Fruit fly (Drosophila melanogaster) whole organism, adult: ENCODE results near the gene srw.

Source experiments
- CG11617 ChIP-seq: fragments of 200-800 bp; sonication (Bioruptor generic); optimal IDR thresholded peaks from 2 replicates; lab custom pipeline; 2017; ENCODE audit warnings: mild to moderate bottlenecking, missing biosample characterization, missing genetic modification reagents, missing genetic modification characterization
- CG12768 ChIP-seq: fragments of 200-800 bp; sonication (Bioruptor generic); optimal IDR thresholded peaks from 2 replicates; lab custom pipeline; 2017; ENCODE audit warnings: missing biosample characterization, missing genetic modification characterization, mild to moderate bottlenecking, moderate library complexity, missing genetic modification reagents
- CG14711 ChIP-seq: fragments of 200-800 bp; sonication (Bioruptor generic); optimal IDR thresholded peaks from 2 replicates; lab custom pipeline; 2018; ENCODE audit warnings: missing biosample characterization, mild to moderate bottlenecking, missing genetic modification characterization, moderate library complexity
- CG1620 ChIP-seq: fragments of 200-800 bp; sonication (Bioruptor generic); optimal IDR thresholded peaks from 2 replicates; lab custom pipeline; 2016; ENCODE audit warnings: missing biosample characterization, missing genetic modification characterization
- CG33017 ChIP-seq: fragments of 200-800 bp; sonication (Bioruptor generic); optimal IDR thresholded peaks from 2 replicates; lab custom pipeline; 2018; ENCODE audit warnings: missing biosample characterization, mild to moderate bottlenecking, missing genetic modification characterization, moderate library complexity
- CG5204 ChIP-seq: fragments of 200-800 bp; sonication (Bioruptor generic); optimal IDR thresholded peaks from 2 replicates; lab custom pipeline; 2016; ENCODE audit warnings: missing biosample characterization, missing genetic modification characterization
- CG7045 ChIP-seq: fragments of 200-800 bp; sonication (Bioruptor generic); optimal IDR thresholded peaks from 2 replicates; lab custom pipeline; 2017; ENCODE audit warnings: missing biosample characterization, mild to moderate bottlenecking, missing genetic modification characterization
- CG7101 ChIP-seq: fragments of 200-800 bp; sonication (Bioruptor generic); optimal IDR thresholded peaks from 2 replicates; lab custom pipeline; 2018; ENCODE audit warnings: missing biosample characterization, mild to moderate bottlenecking, missing genetic modification characterization, moderate library complexity
- Clk ChIP-seq: fragments of 200-800 bp; sonication (Bioruptor generic); optimal IDR thresholded peaks from 2 replicates; lab custom pipeline; 2017; ENCODE audit warnings: missing biosample characterization, missing genetic modification characterization
- Crg-1 ChIP-seq: fragments of 200-800 bp; sonication (Bioruptor generic); optimal IDR thresholded peaks from 2 replicates; lab custom pipeline; 2016; ENCODE audit warnings: missing biosample characterization, missing genetic modification characterization
- Hr96 ChIP-seq: fragments of 200-800 bp; sonication (Bioruptor generic); optimal IDR thresholded peaks from 2 replicates; lab custom pipeline; 2016; ENCODE audit warnings: missing biosample characterization, missing genetic modification characterization
- Mnt ChIP-seq: fragments of 200-800 bp; sonication (Bioruptor generic); optimal IDR thresholded peaks from 2 replicates; lab custom pipeline; 2016; ENCODE audit warnings: missing biosample characterization, mild to moderate bottlenecking, missing genetic modification characterization
- bab1 ChIP-seq: fragments of 200-800 bp; sonication (Bioruptor generic); optimal IDR thresholded peaks from 3 replicates; lab custom pipeline; 2019; ENCODE audit warnings: missing biosample characterization, mild to moderate bottlenecking, missing genetic modification characterization, moderate library complexity
- cic ChIP-seq: fragments of 200-800 bp; sonication (Bioruptor generic); optimal IDR thresholded peaks from 2 replicates; lab custom pipeline; 2017; ENCODE audit warnings: missing biosample characterization, mild to moderate bottlenecking, missing genetic modification characterization, moderate library complexity
- cnc ChIP-seq, 2 experiments: fragments of >200 bp; optimal IDR thresholded peaks; 2 replicates each; lab custom pipeline; 2017
- kay ChIP-seq: fragments of 200-800 bp; sonication (Bioruptor generic); peaks from one replicate; lab custom pipeline; 2016; ENCODE audit warnings: missing biosample characterization, missing genetic modification characterization, borderline replicate concordance
- ovo ChIP-seq: fragments of 200-800 bp; sonication (Bioruptor generic); optimal IDR thresholded peaks from 2 replicates; lab custom pipeline; 2016; ENCODE audit warnings: missing biosample characterization, missing genetic modification characterization
- pad ChIP-seq: fragments of 200-800 bp; sonication (Bioruptor generic); optimal IDR thresholded peaks from 3 replicates; lab custom pipeline; 2017; ENCODE audit warnings: missing biosample characterization, missing genetic modification characterization, mild to moderate bottlenecking, moderate library complexity, missing genetic modification reagents
- tj ChIP-seq: fragments of 200-800 bp; sonication (Bioruptor generic); optimal IDR thresholded peaks from 3 replicates; lab custom pipeline; 2017; ENCODE audit warnings: missing biosample characterization, mild to moderate bottlenecking, missing genetic modification characterization, moderate library complexity
- toe ChIP-seq: fragments of 200-800 bp; sonication (Bioruptor generic); optimal IDR thresholded peaks from 2 replicates; lab custom pipeline; 2016; ENCODE audit warnings: missing biosample characterization, missing genetic modification characterization

The srw gene

dm6 chr3L:4310604-4311003, 27.3 kb upstream of the srw start:
- TF ChIP-seq CG14711 (tag; lab: Kevin White, UChicago) (no peak), pad (GFP tag; lab: Kevin White, UChicago) (no peak), CG7101 (tag; lab: Kevin White, UChicago) (no peak), kay (GFP tag; lab: Kevin White, UChicago) (no peak), Mnt (GFP tag; lab: Kevin White, UChicago) (no peak), cnc (optimal IDR thresholded peaks at IDR 0.05; lab: Kevin White, UChicago) (no peak), CG5204 (GFP tag; lab: Kevin White, UChicago) (no peak), toe (GFP tag; lab: Kevin White, UChicago) (no peak), bab1 (GFP tag; lab: Kevin White, UChicago) (no peak), CG11617 (GFP tag; lab: Kevin White, UChicago) (no peak), ovo (GFP tag; lab: Kevin White, UChicago) (no peak), Hr96 (GFP tag; lab: Kevin White, UChicago) (no peak), CG1620 (no peak), CG12768 (no peak), Crg-1 (GFP tag; lab: Kevin White, UChicago) (no peak), CG33017 (tag; lab: Kevin White, UChicago) (no peak), Clk (GFP tag; lab: Kevin White, UChicago) (no peak), CG7045 (GFP tag; lab: Kevin White, UChicago) (no peak), tj (GFP tag; lab: Kevin White, UChicago) (no peak)

dm6 chr3L:4307691-4308383, 24.6 kb upstream of the srw start, which contains the start of gene dyl:
Gene dyl (minus strand): TSS chr3L:4307718.
- TF ChIP-seq ovo (GFP tag; lab: Kevin White, UChicago) (no peak), Mnt (GFP tag; lab: Kevin White, UChicago) (no peak), tj (GFP tag; lab: Kevin White, UChicago) (no peak), CG12768 (no peak), CG7045 (GFP tag; lab: Kevin White, UChicago) (no peak), Crg-1 (GFP tag; lab: Kevin White, UChicago) (no peak), CG11617 (GFP tag; lab: Kevin White, UChicago) (no peak), CG7101 (tag; lab: Kevin White, UChicago) (no peak), bab1 (GFP tag; lab: Kevin White, UChicago) (no peak), cnc (optimal IDR thresholded peaks at IDR 0.05; lab: Kevin White, UChicago) (no peak)

DNA sequence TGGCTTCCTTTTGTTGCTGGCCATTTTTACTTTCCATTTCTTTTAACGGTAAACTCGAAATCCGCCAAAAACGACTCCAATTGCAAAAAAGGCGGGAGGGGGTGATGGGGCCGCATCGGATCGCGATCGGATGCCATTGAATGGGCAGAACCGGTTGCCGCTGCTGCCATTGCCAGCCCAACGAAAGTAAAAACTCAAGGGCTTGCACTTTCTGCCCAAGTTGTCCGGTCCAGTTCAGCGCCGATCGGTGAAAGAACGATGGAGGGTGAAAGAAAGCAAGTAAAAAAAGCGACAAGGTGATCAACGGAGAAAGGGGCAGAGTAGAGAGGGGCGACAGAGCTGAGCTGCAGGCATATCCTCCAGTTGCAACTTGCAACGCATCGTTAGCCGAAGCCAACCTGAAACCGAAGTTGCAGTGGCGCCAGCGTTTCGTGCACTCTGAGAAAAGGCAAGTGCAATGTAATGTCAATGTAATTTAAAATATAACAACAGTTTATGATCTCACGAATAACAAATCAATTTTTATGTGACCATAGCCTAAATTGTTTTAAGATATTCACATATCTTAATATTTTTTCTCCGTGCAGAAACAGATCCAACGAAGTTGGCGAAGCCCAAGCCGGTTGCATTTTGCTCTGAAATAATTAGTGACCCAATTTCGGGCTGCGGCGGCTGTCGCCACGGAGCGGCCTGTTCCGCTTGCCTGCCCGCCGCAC, 21.1 kb upstream of the srw start:
- TF ChIP-seq Mnt (GFP tag; lab: Kevin White, UChicago) (no peak), cnc (optimal IDR thresholded peaks at IDR 0.05; lab: Kevin White, UChicago) (no peak), CG14711 (tag; lab: Kevin White, UChicago) (no peak), tj (GFP tag; lab: Kevin White, UChicago) (no peak), CG33017 (tag; lab: Kevin White, UChicago) (no peak), toe (GFP tag; lab: Kevin White, UChicago) (no peak), Clk (GFP tag; lab: Kevin White, UChicago) (no peak)

DNA sequence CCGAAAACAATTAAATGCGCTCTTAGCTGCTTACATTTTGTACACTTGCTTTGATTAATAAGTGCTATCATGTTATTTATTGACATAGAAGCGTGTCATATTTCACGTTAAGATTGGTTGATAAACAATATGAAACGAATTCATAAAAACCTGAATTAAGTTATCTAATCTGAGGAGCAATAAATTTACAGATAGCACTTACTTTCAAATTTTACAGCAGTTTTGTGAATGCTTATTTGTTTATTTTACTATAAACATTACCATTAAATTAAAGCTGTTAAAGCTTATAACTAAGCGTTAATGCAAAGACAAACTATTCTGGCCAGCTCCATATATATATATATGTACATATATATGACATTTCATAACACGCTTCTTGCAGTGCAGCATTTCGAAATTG, 18.8 kb upstream of the srw start:
- no peak for TF ChIP-seq kay (GFP tag; lab: Kevin White, UChicago)

DNA sequence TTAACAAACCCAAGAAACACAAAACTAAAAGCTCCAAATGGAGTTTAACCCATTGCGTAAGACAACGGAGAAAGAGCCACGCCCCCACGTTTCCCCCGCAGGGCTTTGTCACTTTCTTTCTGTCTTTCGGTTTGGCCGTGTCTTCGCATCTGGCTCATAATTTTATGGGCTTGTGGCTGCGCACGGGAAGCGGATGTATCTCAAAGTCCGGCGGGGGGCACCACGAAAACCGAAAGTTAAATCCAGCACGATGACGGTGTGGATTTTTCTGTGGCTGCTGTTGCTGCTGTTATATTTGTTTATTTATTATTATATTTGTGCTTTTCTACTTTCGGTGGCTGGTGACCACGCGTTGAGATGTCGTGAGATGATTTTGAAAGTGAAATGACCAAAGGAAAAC, 13.5 kb upstream of the srw start:
- TF ChIP-seq Mnt (GFP tag; lab: Kevin White, UChicago) (no peak), Hr96 (GFP tag; lab: Kevin White, UChicago) (no peak), Clk (GFP tag; lab: Kevin White, UChicago) (no peak), CG12768 (no peak)

- peak; percentile 54 for TF ChIP-seq CG33017 (tag; lab: Kevin White, UChicago)
- TF ChIP-seq CG11617 (GFP tag; lab: Kevin White, UChicago): peak; percentile 10
- peak; percentile 39 for TF ChIP-seq cic (GFP tag; lab: Kevin White, UChicago)
- TF ChIP-seq Clk (GFP tag; lab: Kevin White, UChicago): no peak
- no peak for TF ChIP-seq kay (GFP tag; lab: Kevin White, UChicago)
- peak; percentile 26 for TF ChIP-seq CG7101 (tag; lab: Kevin White, UChicago)
- no peak for TF ChIP-seq CG12768
- no peak for TF ChIP-seq Mnt (GFP tag; lab: Kevin White, UChicago)
These were observed 10.4 kb upstream of the srw start for dm6 chr3L:4293711-4294110.

- no peak for TF ChIP-seq Mnt (GFP tag; lab: Kevin White, UChicago)
- TF ChIP-seq CG12768: no peak
- TF ChIP-seq CG7045 (GFP tag; lab: Kevin White, UChicago): no peak
- no peak for TF ChIP-seq cnc (optimal IDR thresholded peaks at IDR 0.05; lab: Kevin White, UChicago)
- TF ChIP-seq bab1 (GFP tag; lab: Kevin White, UChicago): no peak
- TF ChIP-seq toe (GFP tag; lab: Kevin White, UChicago): no peak
- no peak for TF ChIP-seq CG7101 (tag; lab: Kevin White, UChicago)
- no peak for TF ChIP-seq ovo (GFP tag; lab: Kevin White, UChicago)
- no peak for TF ChIP-seq pad (GFP tag; lab: Kevin White, UChicago)
- TF ChIP-seq CG14711 (tag; lab: Kevin White, UChicago): no peak
- TF ChIP-seq CG33017 (tag; lab: Kevin White, UChicago): no peak
- no peak for TF ChIP-seq tj (GFP tag; lab: Kevin White, UChicago)
- TF ChIP-seq CG11617 (GFP tag; lab: Kevin White, UChicago): no peak
These were observed 10.0 kb upstream of the srw start for dm6 chr3L:4293304-4293703.
